Fruit fly (Drosophila melanogaster): Measurements from ENCODE around the gene CG12814.

dm6 chr3R:10161163-10161562, 28.2 kb downstream of the CG12814 start, which contains the start of gene CG6254:
- TF ChIP-seq Lpt (GFP tag; optimal IDR thresholded peaks at IDR 0.05) (no peak), fd59A (GFP tag; optimal IDR thresholded peaks at IDR 0.05) (no peak), Gug (GFP tag; IDR thresholded peaks at IDR 0.05) (no peak), CG8632 (GFP tag; optimal IDR thresholded peaks at IDR 0.05) (no peak), cyc (GFP tag; optimal IDR thresholded peaks at IDR 0.05) (no peak), Hr38 (GFP tag; optimal IDR thresholded peaks at IDR 0.05) (no peak)

All from whole organism, prepupa.